Fruit fly (Drosophila melanogaster): ENCODE measurements around the gene CG4911.

CG4911 gene

DNA sequence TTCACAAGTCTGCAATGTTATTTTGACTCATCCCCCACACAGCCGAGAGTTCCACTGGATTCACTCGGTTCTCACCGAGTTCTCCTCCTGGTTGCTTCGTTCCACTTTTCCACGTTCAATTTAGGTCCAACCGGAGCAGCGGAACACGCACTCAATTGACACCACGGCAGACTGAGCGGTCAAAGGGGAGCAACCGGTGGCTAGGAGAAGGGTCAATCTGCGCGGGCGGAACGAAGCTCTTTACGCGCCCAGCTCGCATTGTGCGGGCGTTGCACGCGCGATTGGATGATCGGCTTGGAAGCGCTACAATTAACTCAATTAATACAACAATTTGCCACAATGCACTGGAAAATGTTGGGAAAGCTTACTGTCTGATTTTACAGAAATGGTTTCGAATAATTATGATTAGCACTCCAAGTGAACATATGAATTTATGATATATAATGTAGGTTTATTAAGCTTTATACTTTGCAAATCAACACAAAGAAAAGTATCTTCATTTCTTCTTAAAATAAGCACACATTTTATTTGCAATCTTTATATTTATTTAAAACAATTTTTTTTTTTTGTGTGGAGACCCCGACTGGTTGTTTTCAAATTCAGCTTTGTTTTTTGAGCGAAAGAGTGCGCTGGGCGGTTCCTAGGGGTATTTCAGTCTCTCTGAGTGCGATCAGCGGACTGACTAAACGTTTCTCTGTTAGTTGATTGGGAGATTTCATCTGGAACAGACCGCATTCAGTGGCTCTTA, 20.0 kb upstream of the CG4911 start, which contains the start of gene CG32032:
TSS of gene CG32032 (plus strand) at position 698 of the 748 bp plus-strand sequence.
- no peak for TF ChIP-seq dmrt93B (GFP tag; optimal IDR thresholded peaks at IDR 0.05)
- peak; percentile 16 for TF ChIP-seq psq (GFP tag; optimal IDR thresholded peaks at IDR 0.05)
- no peak for TF ChIP-seq ey (GFP tag; optimal IDR thresholded peaks at IDR 0.05)
- peak; percentile 33 for TF ChIP-seq rgr (GFP tag; optimal IDR thresholded peaks at IDR 0.05)
- peak; percentile 6 for TF ChIP-seq br (GFP tag; optimal IDR thresholded peaks at IDR 0.05)
- no peak for TF ChIP-seq Rel (GFP tag; optimal IDR thresholded peaks at IDR 0.05)
- TF ChIP-seq Rel (tag; optimal IDR thresholded peaks at IDR 0.05): no peak
- TF ChIP-seq Abd-B (GFP tag; optimal IDR thresholded peaks at IDR 0.05): no peak
- TF ChIP-seq Jra (GFP tag; optimal IDR thresholded peaks at IDR 0.05): no peak
- no peak for TF ChIP-seq sage (GFP tag; optimal IDR thresholded peaks at IDR 0.05)

dm6 chr3L:9074882-9075281, 2.4 kb upstream of the CG4911 start:
- no peak for TF ChIP-seq Myc (optimal IDR thresholded peaks at IDR 0.05)

dm6 chr3L:9074285-9074684, 1.8 kb upstream of the CG4911 start, which contains the start of gene teq:
teq (plus strand) TSS chr3L:9074643.
- TF ChIP-seq Dif (GFP tag; optimal IDR thresholded peaks at IDR 0.05; ENCODE audit: partially characterized antibody): no peak
- TF ChIP-seq Rel (GFP tag; optimal IDR thresholded peaks at IDR 0.05): no peak
- TF ChIP-seq Rel (tag; optimal IDR thresholded peaks at IDR 0.05): peak; percentile 84

- TF ChIP-seq GATAd (GFP tag; optimal IDR thresholded peaks at IDR 0.05): no peak
- no peak for TF ChIP-seq Sp1 (GFP tag; optimal IDR thresholded peaks at IDR 0.05)
- no peak for TF ChIP-seq HLH106 (tag; optimal IDR thresholded peaks at IDR 0.05)
- peak; percentile 68 for TF ChIP-seq CrebA (GFP tag; optimal IDR thresholded peaks at IDR 0.05; ENCODE audit: borderline replicate concordance)
- no peak for TF ChIP-seq dmrt93B (GFP tag; optimal IDR thresholded peaks at IDR 0.05)
- TF ChIP-seq Hr78 (GFP tag; optimal IDR thresholded peaks at IDR 0.05): no peak
- no peak for TF ChIP-seq psq (GFP tag; optimal IDR thresholded peaks at IDR 0.05)
- no peak for TF ChIP-seq Abd-B (GFP tag; optimal IDR thresholded peaks at IDR 0.05)
- no peak for TF ChIP-seq Rel (GFP tag; optimal IDR thresholded peaks at IDR 0.05)
- peak; percentile 100 for TF ChIP-seq Rel (tag; optimal IDR thresholded peaks at IDR 0.05)
- TF ChIP-seq CG9705 (GFP tag; optimal IDR thresholded peaks at IDR 0.05): no peak
- peak; percentile 21 for TF ChIP-seq sage (GFP tag; optimal IDR thresholded peaks at IDR 0.05)
- no peak for TF ChIP-seq sv (GFP tag; optimal IDR thresholded peaks at IDR 0.05)
- TF ChIP-seq Hr83 (GFP tag; optimal IDR thresholded peaks at IDR 0.05; ENCODE audit: poor library complexity, severe bottlenecking): peak; percentile 14
- TF ChIP-seq Hnf4 (GFP tag; optimal IDR thresholded peaks at IDR 0.05): peak; percentile 19
- no peak for TF ChIP-seq N (GFP tag; optimal IDR thresholded peaks at IDR 0.05)
- peak; percentile 9 for TF ChIP-seq OdsH (GFP tag; optimal IDR thresholded peaks at IDR 0.05)
- TF ChIP-seq usp (GFP tag; optimal IDR thresholded peaks at IDR 0.05): no peak
- TF ChIP-seq tai (GFP tag; optimal IDR thresholded peaks at IDR 0.05): no peak
- TF ChIP-seq Dfd (GFP tag; optimal IDR thresholded peaks at IDR 0.05): no peak
- no peak for TF ChIP-seq pan (optimal IDR thresholded peaks at IDR 0.05)
- peak; percentile 34 for TF ChIP-seq brk (GFP tag; optimal IDR thresholded peaks at IDR 0.05)
These were observed 335 bp downstream of the CG4911 start for dm6 chr3L:9072062-9072730.

DNA sequence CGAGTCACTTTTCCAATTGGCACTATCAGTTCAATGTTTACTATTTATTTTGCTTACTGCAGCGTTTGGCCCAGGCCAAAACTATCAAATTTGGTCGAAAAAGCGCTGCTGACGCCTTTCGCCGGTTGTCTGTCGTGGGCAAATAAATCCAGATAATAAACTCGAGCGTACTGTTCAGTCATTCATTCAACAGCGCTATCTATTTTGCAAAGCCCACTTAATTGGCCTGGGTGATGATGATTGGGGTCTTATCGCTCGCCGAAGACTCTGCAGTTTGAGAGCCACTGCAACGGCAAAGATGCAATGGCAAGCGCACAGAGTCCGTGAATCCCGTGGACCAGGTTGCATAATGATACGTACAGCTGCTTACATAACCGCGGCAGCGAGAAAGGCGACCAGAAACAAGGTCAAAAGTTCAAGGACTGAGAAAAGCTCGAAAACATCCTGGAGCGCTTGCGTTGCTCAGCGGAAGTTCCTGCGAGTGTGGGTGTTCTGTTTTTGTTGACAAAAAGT, 6.0 kb downstream of the CG4911 start:
- TF ChIP-seq jim (GFP tag; optimal IDR thresholded peaks at IDR 0.05) (no peak), Vsx2 (GFP tag; optimal IDR thresholded peaks at IDR 0.05; ENCODE audit: partially characterized antibody) (peak; percentile 19)

Measured in whole organism, wandering third instar larva.